Worm (Caenorhabditis elegans): Measurements from ENCODE around the gene cest-1.2.

Gene cest-1.2

ce11 chrV:14127834-14128233 is 32.8 kb downstream of the cest-1.2 start:
- TF ChIP-seq flt-1 (GFP tag; IDR thresholded peaks at IDR 0.05), result no peak

- no peak for TF ChIP-seq ceh-36 (tag; optimal IDR thresholded peaks at IDR 0.05)
Measured at ce11 chrV:14126341-14126924, 34.2 kb downstream of the cest-1.2 start.

- TF ChIP-seq hnd-1 (tag; optimal IDR thresholded peaks at IDR 0.05) (no peak), tbx-37 (GFP tag; conservative IDR thresholded peaks at IDR 0.05) (no peak), hmg-4 (GFP tag; optimal IDR thresholded peaks at IDR 0.05) (no peak), F13C5.2 (tag; optimal IDR thresholded peaks at IDR 0.05) (no peak)
Measured at ce11 chrV:14123176-14123575, 37.5 kb downstream of the cest-1.2 start.

- no peak for TF ChIP-seq aly-1 (tag; optimal IDR thresholded peaks at IDR 0.05)
Measured at ce11 chrV:14120674-14121073, 40.0 kb downstream of the cest-1.2 start.

ce11 chrV:14110042-14110441 is 50.6 kb downstream of the cest-1.2 start, which contains the start of gene H39E23.2:
H39E23.2 (plus strand) TSS chrV:14110342.
- TF ChIP-seq tbx-11 (GFP tag; IDR thresholded peaks at IDR 0.05), result no peak

Measured in whole organism, early embryonic.